Fruit fly (Drosophila melanogaster) whole organism, embryonic: ENCODE results near the gene mop.

Experiments used
- Blimp-1 ChIP-seq: fragments of 200-800 bp; sonication (Bioruptor generic); optimal IDR thresholded peaks from 3 replicates; lab custom pipeline; 2018; ENCODE audit warnings: missing biosample characterization, missing genetic modification characterization, mild to moderate bottlenecking, moderate library complexity, missing genetic modification reagents
- CG10209 ChIP-seq: fragments of 200-800 bp; sonication (Bioruptor generic); optimal IDR thresholded peaks from 3 replicates; lab custom pipeline; 2017; ENCODE audit warnings: missing biosample characterization, mild to moderate bottlenecking, missing genetic modification characterization, missing genetic modification reagents
- CG10462 ChIP-seq: fragments of 200-800 bp; sonication (Bioruptor generic); optimal IDR thresholded peaks from 2 replicates; lab custom pipeline; 2016; ENCODE audit warnings: missing biosample characterization, missing genetic modification characterization
- CG11723 ChIP-seq: fragments of 200-800 bp; sonication (Bioruptor generic); optimal IDR thresholded peaks from 2 replicates; lab custom pipeline; 2017; ENCODE audit warnings: missing biosample characterization, mild to moderate bottlenecking, missing genetic modification characterization
- CG12155 ChIP-seq: fragments of 200-800 bp; sonication (Bioruptor generic); optimal IDR thresholded peaks from 3 replicates; lab custom pipeline; 2016; ENCODE audit warnings: missing biosample characterization, missing genetic modification characterization
- CG13775 ChIP-seq: fragments of 200-800 bp; sonication (Bioruptor generic); optimal IDR thresholded peaks from 3 replicates; lab custom pipeline; 2017; ENCODE audit warnings: missing biosample characterization, mild to moderate bottlenecking, missing genetic modification characterization
- CG14014 ChIP-seq: fragments of 200-800 bp; sonication (Bioruptor generic); IDR thresholded peaks from 2 replicates; pipeline ENCODE4 v1.3.6; 2022; ENCODE audit warnings: missing biosample characterization, missing genetic modification characterization
- CG14050 ChIP-seq: fragments of 200-800 bp; sonication (Bioruptor generic); IDR thresholded peaks from 3 replicates; pipeline ENCODE4 v1.3.6; 2022; ENCODE audit warnings: missing biosample characterization, missing genetic modification characterization
- CG16813 ChIP-seq: fragments of 200-800 bp; sonication (Bioruptor generic); IDR thresholded peaks from 3 replicates; pipeline ENCODE4 v1.3.6; 2022; ENCODE audit warnings: missing biosample characterization, missing genetic modification characterization; ENCODE audit not compliant: partially characterized antibody
- CG17568 ChIP-seq: fragments of 200-800 bp; sonication (Bioruptor generic); optimal IDR thresholded peaks from 2 replicates; lab custom pipeline; 2018; ENCODE audit warnings: missing biosample characterization, mild to moderate bottlenecking, missing genetic modification characterization, moderate library complexity
- CG2116 ChIP-seq: fragments of 200-800 bp; sonication (Bioruptor generic); optimal IDR thresholded peaks from 3 replicates; lab custom pipeline; 2018; ENCODE audit warnings: missing biosample characterization, mild to moderate bottlenecking, missing genetic modification characterization
- CG2120 ChIP-seq: fragments of 200-800 bp; sonication (Bioruptor generic); optimal IDR thresholded peaks from 3 replicates; lab custom pipeline; 2016; ENCODE audit warnings: missing biosample characterization, missing genetic modification characterization
- CG2129 ChIP-seq: fragments of 200-800 bp; sonication (Bioruptor generic); IDR thresholded peaks from 2 replicates; pipeline ENCODE4 v1.3.6; 2022; ENCODE audit warnings: missing biosample characterization, missing genetic modification characterization; ENCODE audit not compliant: partially characterized antibody
- CG2199 ChIP-seq: fragments of 200-800 bp; sonication (Bioruptor generic); IDR thresholded peaks from 3 replicates; pipeline ENCODE4 v1.3.6; 2022; ENCODE audit warnings: missing biosample characterization, missing genetic modification characterization
- CG31441 ChIP-seq: fragments of 200-800 bp; sonication (Bioruptor generic); IDR thresholded peaks from 2 replicates; pipeline ENCODE4 v1.3.6; 2022; ENCODE audit warnings: missing biosample characterization, missing genetic modification characterization
- CG32532 ChIP-seq: fragments of 200-800 bp; sonication (Bioruptor generic); IDR thresholded peaks from 2 replicates; pipeline ENCODE4 v1.3.6; 2022; ENCODE audit warnings: missing biosample characterization, missing genetic modification characterization
- CG3407 ChIP-seq: fragments of 200-800 bp; sonication (Bioruptor generic); optimal IDR thresholded peaks from 2 replicates; lab custom pipeline; 2018; ENCODE audit warnings: missing biosample characterization, mild to moderate bottlenecking, missing genetic modification characterization
- CG3847 ChIP-seq: fragments of 200-800 bp; sonication (Bioruptor generic); IDR thresholded peaks from 2 replicates; pipeline ENCODE4 v1.3.6; 2022; ENCODE audit warnings: missing biosample characterization, missing genetic modification characterization
- CG5245 ChIP-seq: fragments of 200-800 bp; sonication (Bioruptor generic); optimal IDR thresholded peaks from 3 replicates; lab custom pipeline; 2016; ENCODE audit warnings: missing biosample characterization, missing genetic modification characterization
- CG6272 ChIP-seq: fragments of 200-800 bp; sonication (Bioruptor generic); IDR thresholded peaks from 2 replicates; pipeline ENCODE4 v1.3.6; 2022; ENCODE audit warnings: missing biosample characterization, missing genetic modification characterization
- CG7271 ChIP-seq: fragments of 200-800 bp; sonication (Bioruptor generic); optimal IDR thresholded peaks from 2 replicates; lab custom pipeline; 2018; ENCODE audit warnings: missing biosample characterization, mild to moderate bottlenecking, missing genetic modification characterization, moderate library complexity
- CG7372 ChIP-seq: fragments of 200-800 bp; sonication (Bioruptor generic); IDR thresholded peaks from 2 replicates; pipeline ENCODE4 v1.3.6; 2022; ENCODE audit warnings: missing biosample characterization, missing genetic modification characterization
- CG9437 ChIP-seq: fragments of 200-800 bp; sonication (Bioruptor generic); optimal IDR thresholded peaks from 2 replicates; lab custom pipeline; 2018; ENCODE audit warnings: missing biosample characterization, mild to moderate bottlenecking, missing genetic modification characterization
- CG9932 ChIP-seq: fragments of 200-800 bp; sonication (Bioruptor generic); IDR thresholded peaks from 2 replicates; pipeline ENCODE4 v1.3.6; 2022; ENCODE audit warnings: missing biosample characterization, missing genetic modification characterization
- Doc2 ChIP-seq: fragments of 200-800 bp; sonication (Bioruptor generic); IDR thresholded peaks from 2 replicates; pipeline ENCODE4 v1.3.6; 2022; ENCODE audit warnings: missing biosample characterization, missing genetic modification characterization
- H2.0 ChIP-seq: fragments of 200-800 bp; sonication (Bioruptor generic); IDR thresholded peaks from 2 replicates; pipeline ENCODE4 v1.3.6; 2022; ENCODE audit warnings: missing biosample characterization, missing genetic modification characterization
- Xbp1 ChIP-seq: fragments of 200-800 bp; sonication (Bioruptor generic); optimal IDR thresholded peaks from 3 replicates; lab custom pipeline; 2016; ENCODE audit warnings: missing biosample characterization, mild to moderate bottlenecking, missing genetic modification characterization
- amos ChIP-seq: fragments of 200-800 bp; sonication (Bioruptor generic); IDR thresholded peaks from 2 replicates; pipeline ENCODE4 v1.3.6; 2022; ENCODE audit warnings: missing biosample characterization, missing genetic modification characterization; ENCODE audit not compliant: partially characterized antibody
- ap ChIP-seq: fragments of 200-800 bp; sonication (Bioruptor generic); IDR thresholded peaks from 2 replicates; pipeline ENCODE4 v1.3.6; 2022; ENCODE audit warnings: missing biosample characterization, missing genetic modification characterization
- bab2 ChIP-seq: fragments of 200-800 bp; sonication (Bioruptor generic); optimal IDR thresholded peaks from 2 replicates; lab custom pipeline; 2016; ENCODE audit warnings: missing biosample characterization, missing genetic modification characterization
- cato ChIP-seq: fragments of 200-800 bp; sonication (Bioruptor generic); optimal IDR thresholded peaks from 2 replicates; lab custom pipeline; 2016; ENCODE audit warnings: missing biosample characterization, missing genetic modification characterization, borderline replicate concordance
- crc ChIP-seq: fragments of 200-800 bp; sonication (Bioruptor generic); optimal IDR thresholded peaks from 2 replicates; lab custom pipeline; 2016; ENCODE audit warnings: missing biosample characterization, missing genetic modification characterization
- dati ChIP-seq: fragments of 200-800 bp; sonication (Bioruptor generic); IDR thresholded peaks from 2 replicates; pipeline ENCODE4 v1.3.6; 2022; ENCODE audit warnings: missing biosample characterization, missing genetic modification characterization
- disco-r ChIP-seq: fragments of 200-800 bp; sonication (Bioruptor generic); optimal IDR thresholded peaks from 2 replicates; lab custom pipeline; 2016; ENCODE audit warnings: missing biosample characterization, missing genetic modification characterization
- fd3F ChIP-seq: fragments of 200-800 bp; sonication (Bioruptor generic); optimal IDR thresholded peaks from 2 replicates; lab custom pipeline; 2018; ENCODE audit warnings: missing biosample characterization, mild to moderate bottlenecking, missing genetic modification characterization, moderate library complexity
- fd96Cb ChIP-seq: fragments of 200-800 bp; sonication (Bioruptor generic); optimal IDR thresholded peaks from 2 replicates; lab custom pipeline; 2018; ENCODE audit warnings: missing biosample characterization, mild to moderate bottlenecking, missing genetic modification characterization, moderate library complexity
- gcm2 ChIP-seq: fragments of 200-800 bp; sonication (Bioruptor generic); optimal IDR thresholded peaks from 2 replicates; lab custom pipeline; 2016; ENCODE audit warnings: missing biosample characterization, missing genetic modification characterization
- gem ChIP-seq: fragments of 200-800 bp; sonication (Bioruptor generic); optimal IDR thresholded peaks from 2 replicates; lab custom pipeline; 2019; ENCODE audit warnings: missing biosample characterization, mild to moderate bottlenecking, missing genetic modification characterization, moderate library complexity
- gfzf ChIP-seq: fragments of 200-800 bp; sonication (Bioruptor generic); optimal IDR thresholded peaks from 2 replicates; lab custom pipeline; 2016; ENCODE audit warnings: missing biosample characterization, mild to moderate bottlenecking, missing genetic modification characterization, moderate library complexity
- hth ChIP-seq: fragments of >200 bp; optimal IDR thresholded peaks from 2 replicates; lab custom pipeline; 2017; ENCODE audit warnings: inconsistent platforms
- lbe ChIP-seq: fragments of 200-800 bp; sonication (Bioruptor generic); optimal IDR thresholded peaks from 2 replicates; lab custom pipeline; 2016; ENCODE audit warnings: missing biosample characterization, mild to moderate bottlenecking, missing genetic modification characterization
- luna ChIP-seq: fragments of 200-800 bp; sonication (Bioruptor generic); optimal IDR thresholded peaks from 2 replicates; lab custom pipeline; 2016; ENCODE audit warnings: missing biosample characterization, missing genetic modification characterization
- schlank ChIP-seq: fragments of 200-800 bp; sonication (Bioruptor generic); optimal IDR thresholded peaks from 2 replicates; lab custom pipeline; 2018; ENCODE audit warnings: missing biosample characterization, mild to moderate bottlenecking, missing genetic modification characterization
- sd ChIP-seq: fragments of 200-800 bp; sonication (Bioruptor generic); optimal IDR thresholded peaks from 3 replicates; lab custom pipeline; 2018; ENCODE audit warnings: missing biosample characterization, mild to moderate bottlenecking, missing genetic modification characterization, moderate library complexity
- sens-2 ChIP-seq: fragments of 200-800 bp; sonication (Bioruptor generic); IDR thresholded peaks from 2 replicates; pipeline ENCODE4 v1.3.6; 2022; ENCODE audit warnings: missing biosample characterization, missing genetic modification characterization
- sim ChIP-seq: fragments of 200-800 bp; sonication (Bioruptor generic); IDR thresholded peaks from 2 replicates; pipeline ENCODE4 v1.3.6; 2022; ENCODE audit warnings: missing biosample characterization, missing genetic modification characterization
- sqz ChIP-seq: fragments of 200-800 bp; sonication (Bioruptor generic); optimal IDR thresholded peaks from 3 replicates; lab custom pipeline; 2018; ENCODE audit warnings: missing biosample characterization, mild to moderate bottlenecking, missing genetic modification characterization
- stwl ChIP-seq: fragments of 200-800 bp; sonication (Bioruptor generic); optimal IDR thresholded peaks from 3 replicates; lab custom pipeline; 2018; ENCODE audit warnings: missing biosample characterization, mild to moderate bottlenecking, missing genetic modification characterization, moderate library complexity
- zen2 ChIP-seq: fragments of 200-800 bp; sonication (Bioruptor generic); IDR thresholded peaks from 3 replicates; pipeline ENCODE4 v1.3.6; 2022; ENCODE audit warnings: missing biosample characterization, missing genetic modification characterization; ENCODE audit not compliant: partially characterized antibody

The mop gene

DNA sequence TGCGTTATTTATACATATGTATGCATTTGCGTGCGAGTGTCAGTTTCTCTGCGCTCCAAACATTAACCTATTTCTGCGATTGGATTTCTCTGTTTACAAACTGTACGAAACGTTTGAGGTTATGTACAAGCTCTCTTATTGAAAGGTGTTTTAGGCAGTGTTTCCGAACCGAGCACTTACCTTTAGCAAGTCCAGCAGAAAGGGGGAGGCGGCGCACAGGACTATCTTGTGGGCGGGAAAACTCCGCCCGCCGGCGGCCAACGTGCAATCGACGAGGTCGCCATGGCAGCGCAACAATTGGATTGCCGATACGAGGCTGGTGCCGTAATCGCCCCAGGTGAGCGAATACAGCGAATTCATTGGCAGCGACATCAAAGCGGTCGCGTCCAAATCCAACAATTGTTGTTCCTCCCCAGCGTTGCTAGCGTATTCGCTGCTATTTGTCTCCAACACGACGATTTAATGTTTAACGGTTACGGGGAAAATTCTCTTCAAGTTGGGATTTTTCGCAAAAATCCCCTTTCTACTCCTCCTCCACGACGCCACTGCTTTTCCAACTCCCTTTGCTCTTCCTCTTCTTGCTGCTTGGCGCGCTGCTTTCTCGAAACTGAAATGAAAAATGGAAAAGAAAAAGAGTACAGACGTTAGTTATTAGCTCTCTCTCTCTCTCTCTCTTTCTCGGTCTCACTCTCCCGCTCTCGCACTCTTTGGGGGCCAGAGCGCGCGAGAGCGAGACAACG is 19.0 kb downstream of the mop start (continued):
- TF ChIP-seq ap (GFP tag; lab: Robert Waterston, UW) (peak; percentile 81), sens-2 (GFP tag; lab: Robert Waterston, UW) (peak; percentile 86), gfzf (no peak), CG3847 (peak; percentile 92), luna (GFP tag; lab: Kevin White, UChicago) (peak; percentile 85), CG6272 (peak; percentile 81), fd96Cb (tag; lab: Kevin White, UChicago) (peak; percentile 81), crc (GFP tag; lab: Kevin White, UChicago) (peak; percentile 70), hth (lab: Kevin White, UChicago) (no peak), CG11723 (GFP tag; lab: Kevin White, UChicago) (peak; percentile 82), stwl (tag; lab: Kevin White, UChicago) (no peak), H2.0 (GFP tag; lab: Robert Waterston, UW) (peak; percentile 88), lbe (GFP tag; lab: Kevin White, UChicago) (peak; percentile 66), bab2 (GFP tag; lab: Kevin White, UChicago) (peak; percentile 92), schlank (tag; lab: Kevin White, UChicago) (peak; percentile 83), fd3F (GFP tag; lab: Kevin White, UChicago) (peak; percentile 83), CG9932 (GFP tag; lab: Robert Waterston, UW) (peak; percentile 95), CG14014 (GFP tag; lab: Robert Waterston, UW) (peak; percentile 92), CG7271 (tag; lab: Kevin White, UChicago) (no peak), CG12155 (GFP tag; lab: Kevin White, UChicago) (peak; percentile 91), Doc2 (no peak; the same call in none of the 2 replicates), sqz (peak; percentile 39), CG17568 (GFP tag; lab: Kevin White, UChicago) (peak; percentile 10), CG13775 (GFP tag; lab: Kevin White, UChicago) (peak; percentile 87), cato (peak; percentile 67), CG3407 (GFP tag; lab: Kevin White, UChicago) (peak; percentile 79), CG10462 (GFP tag; lab: Kevin White, UChicago) (peak; percentile 78), CG14050 (peak; percentile 89), CG32532 (peak; percentile 96), gcm2 (GFP tag; lab: Kevin White, UChicago) (peak; percentile 74), CG2199 (GFP tag; lab: Robert Waterston, UW) (peak; percentile 38; the same call in 1 of the 3 replicates), CG9437 (peak; percentile 66), CG7372 (GFP tag; lab: Robert Waterston, UW) (peak; percentile 89), sd (tag; lab: Kevin White, UChicago) (no peak), CG2116 (GFP tag; lab: Kevin White, UChicago) (peak; percentile 61), CG31441 (peak; percentile 79), CG5245 (GFP tag; lab: Kevin White, UChicago) (peak; percentile 77), CG16813 (GFP tag; lab: Robert Waterston, UW) (no peak; the same call in 2 of the 3 replicates), Blimp-1 (GFP tag; lab: Kevin White, UChicago) (peak; percentile 80), disco-r (GFP tag; lab: Kevin White, UChicago) (peak; percentile 76), CG10209 (GFP tag; lab: Kevin White, UChicago) (peak; percentile 85), Xbp1 (GFP tag; lab: Kevin White, UChicago) (peak; percentile 91), zen2 (peak; percentile 41), CG2129 (GFP tag; lab: Robert Waterston, UW) (no peak), sim (GFP tag; lab: Robert Waterston, UW) (peak; percentile 50; the same call in 1 of the 2 replicates), gem (peak; percentile 89), dati (GFP tag; lab: Robert Waterston, UW) (peak; percentile 41; the same call in 1 of the 2 replicates), CG2120 (GFP tag; lab: Kevin White, UChicago) (peak; percentile 97), amos (GFP tag; lab: Robert Waterston, UW) (no peak)
